Fruit fly (Drosophila melanogaster): ENCODE results near the gene CG10713.

CG10713 gene

DNA sequence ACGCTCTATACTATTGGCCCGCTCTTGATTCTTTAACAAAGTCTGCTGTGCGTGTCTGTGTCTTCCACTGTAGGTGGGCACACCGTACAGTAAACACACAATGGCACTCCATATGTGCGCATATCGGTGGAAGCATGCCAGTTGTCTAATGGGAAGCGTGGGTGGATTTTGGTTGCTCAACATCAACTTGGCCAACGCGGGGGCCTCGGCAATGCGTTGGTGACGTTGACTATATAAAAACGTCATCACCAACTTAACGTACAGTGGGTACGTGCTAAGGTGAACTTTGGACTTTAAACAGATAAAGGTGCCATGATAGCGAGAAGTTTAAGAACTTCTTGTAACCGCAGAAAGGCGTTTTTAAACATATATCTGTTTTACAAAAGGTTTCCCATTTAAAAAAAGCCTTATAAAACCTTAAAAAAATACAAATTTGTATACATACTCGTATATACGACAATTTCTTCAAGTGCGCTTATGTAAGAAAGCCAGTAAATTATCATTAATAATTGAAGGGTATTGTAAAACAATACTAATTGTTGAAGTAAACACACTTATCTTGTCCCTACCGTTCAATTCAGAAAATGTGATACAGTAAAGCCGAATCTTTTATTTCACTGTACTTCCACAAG is 44.7 kb upstream of the CG10713 start (continued):
- peak in 1 of 2 experiments; percentile 1 for TF ChIP-seq chif (GFP tag; optimal IDR thresholded peaks at IDR 0.05)
- TF ChIP-seq abd-A (tag; optimal IDR thresholded peaks at IDR 0.05), result peak; percentile 19
- no peak for TF ChIP-seq zen (tag; optimal IDR thresholded peaks at IDR 0.05)
- peak; percentile 63 for TF ChIP-seq Oli (tag; optimal IDR thresholded peaks at IDR 0.05)
- no peak for TF ChIP-seq lola (GFP tag; optimal IDR thresholded peaks at IDR 0.05)
- TF ChIP-seq Ada2b (GFP tag; IDR thresholded peaks at IDR 0.05), result peak; percentile 44; the same call in 1 of the 2 replicates
- no peak; the same call in 2 of the 3 replicates for TF ChIP-seq ci (GFP tag; IDR thresholded peaks at IDR 0.05)
- no peak for TF ChIP-seq CG13287 (GFP tag; IDR thresholded peaks at IDR 0.05; ENCODE audit: partially characterized antibody)
- TF ChIP-seq vvl (GFP tag; IDR thresholded peaks at IDR 0.05), result no peak
- TF ChIP-seq Adf1 (GFP tag; IDR thresholded peaks at IDR 0.05), result no peak
- no peak for TF ChIP-seq HLH3B (GFP tag; IDR thresholded peaks at IDR 0.05)
- peak; percentile 76 for TF ChIP-seq CG2678 (tag; optimal IDR thresholded peaks at IDR 0.05)
- TF ChIP-seq Hr51 (GFP tag; optimal IDR thresholded peaks at IDR 0.05), result peak in 1 of 2 experiments; percentile 69
- no peak for TF ChIP-seq trem (tag; optimal IDR thresholded peaks at IDR 0.05)
- TF ChIP-seq h (optimal IDR thresholded peaks at IDR 0.05), result no peak
- TF ChIP-seq fu2 (GFP tag; optimal IDR thresholded peaks at IDR 0.05), result peak; percentile 25
- peak; percentile 38 for TF ChIP-seq Hsf (GFP tag; optimal IDR thresholded peaks at IDR 0.05)
- TF ChIP-seq al (GFP tag; IDR thresholded peaks at IDR 0.05), result peak; percentile 55
- TF ChIP-seq ase (GFP tag; IDR thresholded peaks at IDR 0.05), result no peak; the same call in 2 of the 3 replicates
- no peak for TF ChIP-seq H2.0 (GFP tag; IDR thresholded peaks at IDR 0.05)
- TF ChIP-seq TFAM (GFP tag; optimal IDR thresholded peaks at IDR 0.05), result no peak
- no peak for TF ChIP-seq CG3407 (GFP tag; optimal IDR thresholded peaks at IDR 0.05)
- TF ChIP-seq gcm (GFP tag; optimal IDR thresholded peaks at IDR 0.05), result no peak
- no peak for TF ChIP-seq CG42726 (GFP tag; IDR thresholded peaks at IDR 0.05; ENCODE audit: partially characterized antibody)
- no peak for TF ChIP-seq onecut (GFP tag; IDR thresholded peaks at IDR 0.05)
- no peak for TF ChIP-seq Dad (GFP tag; optimal IDR thresholded peaks at IDR 0.05)
- TF ChIP-seq CG13296 (GFP tag; optimal IDR thresholded peaks at IDR 0.05), result peak; percentile 54
- TF ChIP-seq CG3726 (GFP tag; IDR thresholded peaks at IDR 0.05), result no peak
- TF ChIP-seq mld (GFP tag; IDR thresholded peaks at IDR 0.05; ENCODE audit: partially characterized antibody), result no peak
- peak; percentile 7 for TF ChIP-seq nerfin-1 (tag; optimal IDR thresholded peaks at IDR 0.05)
- TF ChIP-seq Pdp1 (GFP tag; optimal IDR thresholded peaks at IDR 0.05), result peak; percentile 25 to 84
- no peak for TF ChIP-seq BEAF-32 (GFP tag; optimal IDR thresholded peaks at IDR 0.05)
- peak; percentile 5 for TF ChIP-seq psq (GFP tag; optimal IDR thresholded peaks at IDR 0.05)
- TF ChIP-seq CG18764 (GFP tag; optimal IDR thresholded peaks at IDR 0.05), result peak; percentile 13
- TF ChIP-seq CG6813 (GFP tag; optimal IDR thresholded peaks at IDR 0.05), result peak; percentile 43
- TF ChIP-seq ind (GFP tag; optimal IDR thresholded peaks at IDR 0.05), result peak; percentile 55
- no peak for TF ChIP-seq CG15479 (GFP tag; optimal IDR thresholded peaks at IDR 0.05)
- TF ChIP-seq CG14860 (GFP tag; IDR thresholded peaks at IDR 0.05; ENCODE audit: partially characterized antibody), result no peak
- no peak for TF ChIP-seq hbn (GFP tag; IDR thresholded peaks at IDR 0.05; ENCODE audit: partially characterized antibody)
- no peak for TF ChIP-seq CG17186 (GFP tag; optimal IDR thresholded peaks at IDR 0.05)
- TF ChIP-seq esg (GFP tag; conservative IDR thresholded peaks at IDR 0.05), result peak; percentile 34
- TF ChIP-seq Asciz (GFP tag; optimal IDR thresholded peaks at IDR 0.05), result peak; percentile 40
- no peak for TF ChIP-seq CG14050 (GFP tag; IDR thresholded peaks at IDR 0.05)
- no peak for TF ChIP-seq usp (GFP tag; optimal IDR thresholded peaks at IDR 0.05)
- TF ChIP-seq CG11093 (GFP tag; IDR thresholded peaks at IDR 0.05), result no peak
- TF ChIP-seq dmrt11E (tag; optimal IDR thresholded peaks at IDR 0.05), result no peak
- no peak for TF ChIP-seq Fer2 (tag; optimal IDR thresholded peaks at IDR 0.05)
- no peak for TF ChIP-seq CG11085 (GFP tag; IDR thresholded peaks at IDR 0.05)
- peak; percentile 16; the same call in 1 of the 2 replicates for TF ChIP-seq Xrp1 (GFP tag; IDR thresholded peaks at IDR 0.05)
